Worm (Caenorhabditis elegans): Measurements from ENCODE around the gene C32A9.1.

Gene C32A9.1

DNA sequence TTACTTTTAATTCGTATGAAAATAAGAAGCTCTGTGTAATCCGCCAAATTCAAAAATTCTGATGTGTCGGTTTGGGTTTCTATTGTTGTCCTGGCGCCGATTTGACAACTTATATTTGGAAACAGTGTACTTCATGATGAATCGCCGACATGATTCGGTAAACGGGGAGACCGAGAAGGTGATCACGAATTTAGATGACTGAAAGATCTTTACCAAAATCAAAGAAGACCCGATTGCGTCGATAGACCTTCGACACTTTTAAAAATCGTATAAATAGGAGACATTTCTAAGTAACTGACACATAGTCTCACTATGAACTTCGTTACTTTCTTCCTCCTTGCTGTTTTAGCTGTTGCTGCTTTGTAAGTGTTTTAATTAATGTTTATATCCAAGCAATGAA lies 42.5 kb upstream of the C32A9.1 start, which contains the start of gene fip-5:
TSS of gene fip-5 (plus strand) at position 312 of the 400 bp plus-strand sequence.
- TF ChIP-seq sdc-2 (tag; optimal IDR thresholded peaks at IDR 0.05) (no peak), Y22D7AL.16 (tag; optimal IDR thresholded peaks at IDR 0.05) (no peak), lin-11 (tag; optimal IDR thresholded peaks at IDR 0.05) (no peak), ztf-16 (tag; optimal IDR thresholded peaks at IDR 0.05) (no peak), pax-1 (tag; optimal IDR thresholded peaks at IDR 0.05) (no peak), ceh-18 (tag; optimal IDR thresholded peaks at IDR 0.05) (no peak), ceh-24 (tag; optimal IDR thresholded peaks at IDR 0.05) (no peak), unc-42 (tag; optimal IDR thresholded peaks at IDR 0.05) (no peak), ceh-34 (tag; optimal IDR thresholded peaks at IDR 0.05) (no peak)

DNA sequence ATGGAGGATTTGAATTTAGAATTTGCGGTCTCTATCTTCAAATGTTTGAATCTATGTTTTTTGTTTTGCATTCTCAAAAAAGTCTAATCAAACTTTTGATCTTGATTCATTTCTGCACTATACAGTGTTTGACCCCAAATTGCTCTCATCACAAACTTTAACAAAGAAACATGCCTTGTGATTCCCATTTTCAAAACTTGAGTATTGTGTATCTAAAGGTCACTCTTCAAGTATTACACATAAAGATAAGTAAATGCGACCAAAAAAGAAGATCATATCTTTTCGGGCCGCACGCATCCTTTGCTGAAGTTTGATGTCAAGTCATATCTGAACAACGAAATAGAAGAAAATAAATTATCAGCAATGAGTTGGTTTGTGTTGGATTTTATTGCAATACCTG lies 42.0 kb upstream of the C32A9.1 start:
- no peak for TF ChIP-seq ceh-22 (tag; optimal IDR thresholded peaks at IDR 0.05)
- TF ChIP-seq unc-3 (GFP tag; conservative IDR thresholded peaks at IDR 0.05): no peak
- no peak for TF ChIP-seq unc-3 (tag; optimal IDR thresholded peaks at IDR 0.05)
- no peak for TF ChIP-seq odd-2 (tag; optimal IDR thresholded peaks at IDR 0.05)
- TF ChIP-seq tbx-2 (tag; optimal IDR thresholded peaks at IDR 0.05): no peak
- TF ChIP-seq elt-2 (tag; optimal IDR thresholded peaks at IDR 0.05): no peak
- TF ChIP-seq eyg-1 (tag; optimal IDR thresholded peaks at IDR 0.05): no peak
- no peak for TF ChIP-seq K02D7.2 (tag; optimal IDR thresholded peaks at IDR 0.05)
- TF ChIP-seq syd-9 (tag; optimal IDR thresholded peaks at IDR 0.05): no peak
- no peak for TF ChIP-seq ceh-19 (GFP tag; optimal IDR thresholded peaks at IDR 0.05)
- TF ChIP-seq npax-4 (tag; optimal IDR thresholded peaks at IDR 0.05): no peak
- TF ChIP-seq pag-3 (tag; optimal IDR thresholded peaks at IDR 0.05; ENCODE audit: borderline replicate concordance): no peak
- TF ChIP-seq ama-1 (optimal IDR thresholded peaks at IDR 0.05): no peak

DNA sequence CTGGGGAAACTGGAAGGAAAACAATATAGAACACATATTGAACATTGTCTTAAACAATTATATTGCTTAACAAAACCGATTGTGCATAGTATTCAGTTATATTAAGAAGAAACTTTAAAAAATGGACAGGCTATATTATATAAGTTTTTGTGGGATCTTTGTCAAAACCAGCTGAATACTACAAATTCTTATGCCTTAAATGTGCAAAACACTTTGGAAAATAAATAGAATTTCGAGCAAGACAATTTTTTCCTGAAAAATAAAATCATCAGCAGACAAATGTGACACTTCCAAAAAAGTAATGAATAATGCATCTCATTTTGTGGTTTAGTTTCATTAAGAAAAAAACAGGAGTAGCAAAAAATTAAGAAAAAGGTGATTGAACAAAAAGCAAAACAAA lies 37.5 kb upstream of the C32A9.1 start:
- no peak for TF ChIP-seq ztf-16 (tag; optimal IDR thresholded peaks at IDR 0.05)
- no peak for TF ChIP-seq ceh-19 (GFP tag; optimal IDR thresholded peaks at IDR 0.05)
- TF ChIP-seq sox-4 (tag; optimal IDR thresholded peaks at IDR 0.05): no peak
- TF ChIP-seq gmeb-2 (tag; optimal IDR thresholded peaks at IDR 0.05): no peak
- no peak for TF ChIP-seq nhr-232 (tag; optimal IDR thresholded peaks at IDR 0.05)
- no peak for TF ChIP-seq ceh-45 (GFP tag; IDR thresholded peaks at IDR 0.05)
- no peak for TF ChIP-seq pag-3 (tag; optimal IDR thresholded peaks at IDR 0.05; ENCODE audit: borderline replicate concordance)
- TF ChIP-seq tbx-7 (tag; optimal IDR thresholded peaks at IDR 0.05): no peak
- TF ChIP-seq ceh-31 (tag; optimal IDR thresholded peaks at IDR 0.05): no peak
- no peak for TF ChIP-seq hlh-6 (tag; optimal IDR thresholded peaks at IDR 0.05)
- no peak for TF ChIP-seq pqm-1 (tag; optimal IDR thresholded peaks at IDR 0.05)
- TF ChIP-seq unc-55 (GFP tag; optimal IDR thresholded peaks at IDR 0.05): no peak
- no peak for TF ChIP-seq ceh-14 (tag; optimal IDR thresholded peaks at IDR 0.05)

DNA sequence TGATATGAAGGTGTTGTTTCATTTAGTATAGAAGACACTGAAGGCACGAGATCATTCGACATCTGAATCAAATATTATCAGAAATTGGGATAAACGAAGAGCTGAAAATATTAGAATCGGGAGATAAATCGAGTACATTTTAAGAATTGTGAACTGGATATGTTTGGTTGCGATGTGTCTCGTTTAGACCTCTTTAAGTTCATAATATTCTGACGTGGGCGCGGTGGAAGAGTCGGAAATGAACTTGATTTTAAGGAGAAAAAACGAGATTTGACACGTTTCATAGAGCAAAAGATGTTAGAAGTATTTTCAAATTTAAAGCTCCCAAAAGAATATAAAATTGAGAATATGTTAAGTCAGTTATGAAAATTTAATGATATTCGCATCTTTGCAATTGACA lies 25.7 kb upstream of the C32A9.1 start, which contains the start of gene npr-6:
TSS of gene npr-6 (minus strand) at position 101 of the 400 bp plus-strand sequence.
- TF ChIP-seq ceh-30 (tag; optimal IDR thresholded peaks at IDR 0.05): no peak
- no peak for TF ChIP-seq K09A11.1 (tag; optimal IDR thresholded peaks at IDR 0.05; ENCODE audit: insufficient read depth)
- no peak for TF ChIP-seq ref-2 (tag; optimal IDR thresholded peaks at IDR 0.05)
- TF ChIP-seq che-1 (tag; optimal IDR thresholded peaks at IDR 0.05): no peak
- TF ChIP-seq zip-5 (tag; optimal IDR thresholded peaks at IDR 0.05): no peak
- TF ChIP-seq ceh-22 (tag; optimal IDR thresholded peaks at IDR 0.05): no peak
- no peak for TF ChIP-seq hlh-13 (GFP tag; optimal IDR thresholded peaks at IDR 0.05)
- no peak for TF ChIP-seq pros-1 (tag; optimal IDR thresholded peaks at IDR 0.05)
- TF ChIP-seq ceh-31 (tag; optimal IDR thresholded peaks at IDR 0.05): no peak
- no peak for TF ChIP-seq madf-2 (tag; optimal IDR thresholded peaks at IDR 0.05)
- no peak for TF ChIP-seq tbx-7 (tag; optimal IDR thresholded peaks at IDR 0.05)
- no peak for TF ChIP-seq C38D4.7 (GFP tag; optimal IDR thresholded peaks at IDR 0.05)
- TF ChIP-seq elt-4 (tag; optimal IDR thresholded peaks at IDR 0.05): no peak
- no peak for TF ChIP-seq unc-86 (tag; optimal IDR thresholded peaks at IDR 0.05)
- no peak for TF ChIP-seq pat-9 (tag; optimal IDR thresholded peaks at IDR 0.05)
- no peak for TF ChIP-seq ets-4 (tag; optimal IDR thresholded peaks at IDR 0.05)
- no peak for TF ChIP-seq fkh-10 (GFP tag; optimal IDR thresholded peaks at IDR 0.05)
- no peak for TF ChIP-seq nhr-232 (tag; optimal IDR thresholded peaks at IDR 0.05)
